Fruit fly (Drosophila melanogaster) ovary, adult (tissue): ENCODE data around the gene CG10752.

Experiments
- CG17801 ChIP-seq: fragments of 200-800 bp; optimal IDR thresholded peaks from 2 replicates; lab custom pipeline; 2019; ENCODE audit warnings: missing biosample characterization, mild to moderate bottlenecking, missing genetic modification characterization, moderate library complexity; ENCODE audit not compliant: partially characterized antibody

The CG10752 gene

dm6 chr3L:12954547-12954946 is at the start of gene CG10752:
TSS of gene CG10752 (minus strand) at chr3L:12954647.
- TF ChIP-seq CG17801: no peak

- no peak for TF ChIP-seq CG17801
Observed at dm6 chr3L:12994835-12995234, 40.4 kb upstream of the CG10752 start, which contains the start of gene CG11262. TSS of gene CG11262 (plus strand) at chr3L:12995135.

dm6 chr3L:12972259-12972658 is 17.8 kb upstream of the CG10752 start, which contains the start of the genes CG10748 and CG10749:
TSS of gene CG10748 (minus strand) at chr3L:12972359.
TSS of gene CG10749 (plus strand) at chr3L:12972474.
- TF ChIP-seq CG17801: no peak

- TF ChIP-seq CG17801: no peak
Observed at dm6 chr3L:12967633-12968032, 13.2 kb upstream of the CG10752 start, which contains the start of gene Or69a. TSS of gene Or69a (minus strand) at chr3L:12967733.

- no peak for TF ChIP-seq CG17801
Observed at dm6 chr3L:12949386-12949785, 5.1 kb downstream of the CG10752 start.

- TF ChIP-seq CG17801: no peak
Observed at dm6 chr3L:12915431-12915830, 39.0 kb downstream of the CG10752 start.

dm6 chr3L:12913609-12914266 is 40.7 kb downstream of the CG10752 start, which contains the start of gene CG32115:
TSS of gene CG32115 (minus strand) at chr3L:12913646.
- TF ChIP-seq CG17801: peak; percentile 90

- no peak for TF ChIP-seq CG17801
Observed at dm6 chr3L:12903611-12904010, 50.8 kb downstream of the CG10752 start, which contains the start of gene CG32117. TSS of gene CG32117 (minus strand) at chr3L:12903711.
